Worm (Caenorhabditis elegans) whole organism, early embryonic: Measurements from ENCODE around the gene rps-3.

Experiments used
- B0310.2 ChIP-seq: sonication (generic microtip); optimal IDR thresholded peaks from 2 replicates; lab custom pipeline; 2016; ENCODE audit warnings: mild to moderate bottlenecking, missing genetic modification characterization, missing compliant biosample characterization
- F13C5.2 ChIP-seq: sonication (generic microtip); optimal IDR thresholded peaks from 2 replicates; lab custom pipeline; 2017; ENCODE audit warnings: mild to moderate bottlenecking, missing genetic modification characterization, inconsistent platforms, missing compliant biosample characterization
- aly-1 ChIP-seq: sonication (generic microtip); optimal IDR thresholded peaks from 2 replicates; lab custom pipeline; 2016; ENCODE audit warnings: missing genetic modification characterization, missing compliant biosample characterization
- ama-1 ChIP-seq: fragments of 150-350 bp; optimal IDR thresholded peaks from 2 replicates; lab custom pipeline; 2014
- ceh-13 ChIP-seq: fragments of 200-800 bp; sonication (Bioruptor generic); optimal IDR thresholded peaks from 2 replicates; lab custom pipeline; 2018; ENCODE audit warnings: mild to moderate bottlenecking, missing genetic modification characterization, missing compliant biosample characterization
- ceh-36 ChIP-seq: sonication (generic microtip); optimal IDR thresholded peaks from 2 replicates; lab custom pipeline; 2016; ENCODE audit warnings: missing genetic modification characterization, inconsistent platforms, missing compliant biosample characterization
- ets-7 ChIP-seq: sonication (generic microtip); optimal IDR thresholded peaks from 2 replicates; lab custom pipeline; 2016; ENCODE audit warnings: missing genotype, missing genetic modification characterization, missing compliant biosample characterization
- flt-1 ChIP-seq: fragments of 200-800 bp; sonication (Bioruptor generic); IDR thresholded peaks from 2 replicates; pipeline ENCODE4 v1.3.6; 2022; ENCODE audit warnings: missing genetic modification characterization, missing compliant biosample characterization
- hmbx-1 ChIP-seq: sonication (generic microtip); optimal IDR thresholded peaks from 2 replicates; lab custom pipeline; 2016; ENCODE audit warnings: mild to moderate bottlenecking, missing genetic modification characterization, missing compliant biosample characterization
- hmg-4 ChIP-seq: fragments of 200-800 bp; sonication (Bioruptor generic); optimal IDR thresholded peaks from 2 replicates; lab custom pipeline; 2018; ENCODE audit warnings: mild to moderate bottlenecking, missing genetic modification characterization, missing compliant biosample characterization
- hnd-1 ChIP-seq: sonication (generic microtip); optimal IDR thresholded peaks from 2 replicates; lab custom pipeline; 2016; ENCODE audit warnings: missing genetic modification characterization, missing compliant biosample characterization
- pes-1 ChIP-seq: fragments of 200-800 bp; sonication (Bioruptor generic); IDR thresholded peaks from 2 replicates; pipeline ENCODE4 v1.3.6; 2022; ENCODE audit warnings: missing genetic modification reagents, missing genetic modification characterization, missing compliant biosample characterization
- scrt-1 ChIP-seq: fragments of 200-800 bp; sonication (Bioruptor generic); IDR thresholded peaks from 2 replicates; pipeline ENCODE4 v1.3.6; 2022; ENCODE audit warnings: missing genetic modification characterization, missing compliant biosample characterization
- sea-1 ChIP-seq: fragments of 200-800 bp; sonication (Bioruptor generic); conservative IDR thresholded peaks from 2 replicates; pipeline ENCODE4 v1.3.6; 2022; ENCODE audit warnings: missing genetic modification characterization, missing compliant biosample characterization
- tbx-11 ChIP-seq: fragments of 200-800 bp; sonication (Bioruptor generic); IDR thresholded peaks from 2 replicates; pipeline ENCODE4 v1.3.6; 2022; ENCODE audit warnings: missing genetic modification characterization, missing compliant biosample characterization
- tbx-37 ChIP-seq: fragments of 200-800 bp; sonication (Bioruptor generic); conservative IDR thresholded peaks from 2 replicates; pipeline ENCODE4 v1.3.6; 2022; ENCODE audit warnings: missing genetic modification reagents, missing genetic modification characterization, missing compliant biosample characterization
- tra-4 ChIP-seq: sonication (generic microtip); optimal IDR thresholded peaks from 2 replicates; lab custom pipeline; 2017; ENCODE audit warnings: missing genetic modification characterization, missing compliant biosample characterization

The rps-3 gene

DNA sequence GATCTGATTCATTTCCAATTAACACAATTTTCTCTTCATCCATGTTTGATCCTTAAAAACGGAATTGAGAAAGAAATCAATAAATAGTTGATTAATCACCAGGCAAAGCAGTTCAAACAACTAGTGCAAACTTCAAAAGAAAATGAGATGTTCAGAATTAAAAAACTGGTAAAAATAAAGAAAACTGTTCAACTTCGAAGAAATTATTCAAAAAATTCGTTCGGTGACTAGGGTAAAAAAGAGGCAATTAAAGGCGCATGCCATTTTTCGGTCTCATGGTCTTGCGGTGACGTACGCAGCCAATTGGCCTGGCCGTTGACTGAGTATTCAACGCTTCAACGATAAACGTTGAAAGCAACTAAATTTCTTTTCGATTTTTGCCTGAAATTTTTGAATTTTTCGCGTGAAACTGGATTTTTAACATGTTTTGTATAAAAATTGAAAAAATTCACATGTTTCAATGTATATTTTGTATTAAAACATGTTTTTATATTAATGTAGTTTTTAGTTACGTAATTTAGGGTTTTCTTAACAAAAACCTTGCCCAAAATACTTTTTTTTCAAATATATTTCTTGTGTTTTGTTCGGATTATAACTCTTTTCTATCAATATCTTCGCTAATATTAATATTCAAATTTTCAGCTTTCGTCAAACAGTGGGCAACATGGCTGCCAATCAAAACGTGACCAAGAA is at the start of gene rps-3, which contains the start of gene sna-3:
Gene rps-3 (plus strand): TSS at position 643 of the 693 bp plus-strand sequence.
Gene sna-3 (minus strand): TSS at position 51 of the 693 bp plus-strand sequence.
- TF ChIP-seq F13C5.2 (tag; lab: Kevin White, UChicago) (peak; percentile 10), aly-1 (tag; lab: Kevin White, UChicago) (no peak)

DNA sequence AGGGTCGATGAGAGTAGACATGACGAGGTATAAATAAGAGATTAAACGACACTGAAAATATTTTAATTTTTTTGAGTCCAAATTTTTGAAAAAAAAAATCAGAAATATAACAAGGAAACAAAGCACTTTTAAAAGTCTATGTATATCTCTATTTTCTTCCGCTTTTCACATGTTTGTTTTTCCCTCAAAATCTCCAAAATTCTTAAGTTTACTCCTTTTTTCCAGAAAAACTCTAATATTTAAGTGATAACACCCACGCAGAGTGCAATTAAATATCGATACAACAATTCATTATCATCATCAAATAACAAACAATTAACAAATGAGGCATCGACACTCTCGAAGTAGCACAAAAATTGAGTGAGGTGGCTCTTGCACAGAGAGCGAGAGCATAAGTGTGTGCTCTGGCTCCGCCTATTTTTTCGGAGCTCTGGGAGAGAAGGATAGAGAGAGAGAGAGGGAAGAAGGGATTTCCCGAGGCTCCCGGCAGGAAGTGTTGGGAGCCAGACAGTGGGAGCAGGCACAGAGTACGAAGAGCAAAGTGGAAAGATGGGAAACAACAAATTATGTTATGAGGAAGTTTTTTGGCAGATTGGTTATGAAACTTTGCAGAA is 48.8 kb upstream of the rps-3 start, which contains the start of gene anmt-2:
Gene anmt-2 (minus strand): TSS at position 51 of the 614 bp plus-strand sequence.
- TF ChIP-seq tbx-11 (GFP tag; lab: Robert Waterston, UW) (no peak), hmbx-1 (tag; lab: Kevin White, UChicago) (no peak), ets-7 (tag; lab: Kevin White, UChicago) (no peak), scrt-1 (GFP tag; lab: Robert Waterston, UW) (no peak)

DNA sequence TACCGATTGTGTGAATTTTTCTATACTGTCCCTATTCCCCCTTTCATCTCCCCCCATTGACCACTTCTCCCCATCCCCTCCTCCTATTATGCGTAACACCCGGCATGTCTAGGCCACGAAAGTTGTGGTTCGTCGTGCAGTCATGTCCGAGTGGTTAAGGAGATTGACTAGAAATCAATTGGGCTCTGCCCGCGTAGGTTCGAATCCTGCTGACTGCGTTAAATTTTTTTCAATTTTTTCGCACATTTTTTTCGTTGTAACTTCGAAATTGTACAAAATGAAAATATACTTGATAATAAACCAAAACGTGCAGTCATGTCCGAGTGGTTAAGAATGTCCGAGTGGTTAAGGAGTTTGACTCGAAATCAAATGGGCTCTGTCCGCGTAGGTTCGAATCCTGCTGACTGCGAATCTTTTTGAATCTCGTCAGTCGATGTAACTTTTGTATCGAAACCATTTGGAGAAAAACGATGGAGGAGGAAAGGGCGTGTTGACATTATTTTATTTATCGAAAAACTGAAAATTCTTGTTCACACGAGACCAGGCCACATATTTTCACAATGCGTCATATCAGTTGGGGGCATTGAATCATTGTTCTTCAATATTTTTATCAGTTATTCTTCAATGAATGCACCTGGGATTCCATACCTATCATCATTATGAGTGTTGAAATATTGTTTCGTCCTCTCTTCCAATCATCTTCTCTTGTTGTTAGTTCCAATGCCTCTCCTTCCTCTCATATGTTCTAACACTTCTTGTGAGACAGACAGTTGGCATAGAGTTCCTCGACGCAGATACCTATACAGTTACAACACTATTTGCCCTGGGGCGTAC is 47.7 kb upstream of the rps-3 start, which contains the start of gene nfm-1:
Gene nfm-1 (plus strand): TSS at position 812 of the 834 bp plus-strand sequence.
- TF ChIP-seq aly-1 (tag; lab: Kevin White, UChicago) (peak; percentile 71), scrt-1 (GFP tag; lab: Robert Waterston, UW) (peak; percentile 95), F13C5.2 (tag; lab: Kevin White, UChicago) (peak; percentile 92), ceh-36 (tag; lab: Kevin White, UChicago) (peak; percentile 91), tbx-11 (GFP tag; lab: Robert Waterston, UW) (peak; percentile 87), ceh-13 (GFP tag; lab: Kevin White, UChicago) (peak; percentile 83), ets-7 (tag; lab: Kevin White, UChicago) (no peak), pes-1 (GFP tag; lab: Robert Waterston, UW) (peak; percentile 94), hnd-1 (tag; lab: Kevin White, UChicago) (peak; percentile 81), flt-1 (peak; percentile 93), ama-1 (lab: Kevin White, UChicago) (no peak), tra-4 (peak; percentile 74), tbx-37 (peak; percentile 87), B0310.2 (tag; lab: Kevin White, UChicago) (peak; percentile 88), sea-1 (GFP tag; lab: Robert Waterston, UW) (peak; percentile 94), hmbx-1 (tag; lab: Kevin White, UChicago) (peak; percentile 72), hmg-4 (GFP tag; lab: Kevin White, UChicago) (peak; percentile 88)

DNA sequence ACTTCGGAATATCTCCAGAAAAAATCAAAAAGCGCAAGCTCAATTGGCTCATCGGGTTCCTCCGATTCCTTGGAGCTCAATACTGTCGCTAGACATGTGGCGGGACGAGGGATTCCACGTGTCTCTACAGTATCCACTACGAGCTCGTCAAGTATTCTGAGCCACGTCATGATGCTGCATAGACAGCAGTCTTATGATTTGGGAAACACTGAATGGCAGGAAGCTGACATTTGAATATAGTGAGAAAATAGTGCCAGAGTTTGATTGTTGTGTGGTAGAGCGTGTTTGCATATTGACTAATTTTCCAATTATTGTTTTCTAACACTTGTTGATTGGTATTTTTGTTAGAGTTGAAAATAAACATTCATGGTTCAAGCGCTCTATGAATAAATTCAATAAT is 43.2 kb upstream of the rps-3 start:
- no peak for TF ChIP-seq hnd-1 (tag; lab: Kevin White, UChicago)
- no peak for TF ChIP-seq hmbx-1 (tag; lab: Kevin White, UChicago)
- no peak for TF ChIP-seq F13C5.2 (tag; lab: Kevin White, UChicago)
- TF ChIP-seq aly-1 (tag; lab: Kevin White, UChicago): no peak
- TF ChIP-seq tbx-11 (GFP tag; lab: Robert Waterston, UW): no peak
- TF ChIP-seq flt-1: no peak
- no peak for TF ChIP-seq hmg-4 (GFP tag; lab: Kevin White, UChicago)
- TF ChIP-seq sea-1 (GFP tag; lab: Robert Waterston, UW): no peak
- no peak for TF ChIP-seq B0310.2 (tag; lab: Kevin White, UChicago)
- no peak for TF ChIP-seq ama-1 (lab: Kevin White, UChicago)
- TF ChIP-seq tbx-37: no peak
- TF ChIP-seq ets-7 (tag; lab: Kevin White, UChicago): no peak
- TF ChIP-seq ceh-36 (tag; lab: Kevin White, UChicago): no peak
- TF ChIP-seq tra-4: no peak
- no peak for TF ChIP-seq pes-1 (GFP tag; lab: Robert Waterston, UW)
- no peak for TF ChIP-seq ceh-13 (GFP tag; lab: Kevin White, UChicago)
- TF ChIP-seq scrt-1 (GFP tag; lab: Robert Waterston, UW): no peak

DNA sequence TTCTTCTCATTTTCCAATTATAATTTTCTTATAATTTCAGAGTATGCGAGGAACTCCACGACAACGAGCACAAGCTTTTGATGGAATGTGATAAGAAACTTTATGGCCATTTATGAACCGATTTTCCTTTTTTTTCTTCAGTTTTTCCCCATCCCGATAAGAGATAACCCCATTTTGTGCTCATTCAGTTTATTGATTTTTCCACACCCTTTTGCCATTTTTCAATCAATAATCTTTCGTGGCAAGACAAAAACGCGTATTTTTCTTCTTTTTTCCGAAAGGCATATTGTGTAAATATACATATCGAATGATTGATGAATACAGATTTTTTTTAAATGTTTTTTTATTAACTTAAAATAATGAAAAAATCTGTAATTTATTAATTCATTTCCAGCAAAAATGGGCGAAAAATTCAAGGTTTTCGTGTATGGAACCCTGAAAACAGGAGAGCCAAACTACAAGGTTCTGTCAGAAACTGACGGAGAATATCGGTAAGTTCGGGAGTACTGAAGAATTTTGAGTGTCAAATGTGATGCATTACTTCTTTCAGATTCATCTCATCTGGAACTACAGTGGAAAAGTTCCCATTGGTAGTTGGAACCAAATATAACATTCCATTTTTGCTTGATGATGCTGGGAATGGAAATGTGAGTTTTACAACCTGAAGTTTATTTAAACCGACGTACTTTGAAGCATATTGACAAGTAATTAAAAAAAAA is 42.2 kb upstream of the rps-3 start, which contains the start of gene F42A10.9:
Gene F42A10.9 (plus strand): TSS at position 321 of the 719 bp plus-strand sequence.
- TF ChIP-seq hmg-4 (GFP tag; lab: Kevin White, UChicago) (no peak), aly-1 (tag; lab: Kevin White, UChicago) (no peak), B0310.2 (tag; lab: Kevin White, UChicago) (no peak), hmbx-1 (tag; lab: Kevin White, UChicago) (no peak), hnd-1 (tag; lab: Kevin White, UChicago) (no peak), tra-4 (no peak), ama-1 (lab: Kevin White, UChicago) (no peak), tbx-11 (GFP tag; lab: Robert Waterston, UW) (no peak)

DNA sequence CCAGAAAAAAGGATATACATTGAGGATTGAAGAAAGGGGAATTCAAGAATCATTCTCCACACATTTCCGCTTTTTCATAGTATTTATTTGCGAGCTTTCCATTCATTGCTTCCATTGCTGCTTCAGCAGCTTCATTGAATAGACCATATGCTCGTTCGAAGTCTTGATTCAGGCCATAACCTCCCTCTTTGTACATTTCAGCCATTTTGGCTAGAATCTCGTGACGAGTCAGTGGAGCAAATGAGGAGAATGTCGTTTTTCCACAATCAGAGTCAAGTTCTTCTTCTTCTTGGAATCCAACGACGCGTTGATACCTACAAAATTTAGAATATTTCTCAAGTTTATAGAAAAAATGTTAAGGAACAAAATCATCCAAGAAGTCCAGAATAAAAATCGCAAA is 41.4 kb upstream of the rps-3 start:
- TF ChIP-seq B0310.2 (tag; lab: Kevin White, UChicago) (no peak), ceh-13 (GFP tag; lab: Kevin White, UChicago) (no peak), flt-1 (no peak), tbx-37 (no peak), pes-1 (GFP tag; lab: Robert Waterston, UW) (no peak), tra-4 (no peak), hmg-4 (GFP tag; lab: Kevin White, UChicago) (no peak), tbx-11 (GFP tag; lab: Robert Waterston, UW) (no peak), hmbx-1 (tag; lab: Kevin White, UChicago) (no peak), ets-7 (tag; lab: Kevin White, UChicago) (no peak), ama-1 (lab: Kevin White, UChicago) (no peak), ceh-36 (tag; lab: Kevin White, UChicago) (no peak), sea-1 (GFP tag; lab: Robert Waterston, UW) (no peak), scrt-1 (GFP tag; lab: Robert Waterston, UW) (no peak), aly-1 (tag; lab: Kevin White, UChicago) (no peak), hnd-1 (tag; lab: Kevin White, UChicago) (no peak), F13C5.2 (tag; lab: Kevin White, UChicago) (no peak)
